Worm (Caenorhabditis elegans) whole organism, L4/young adult: ENCODE data around the gene W03A5.1.

ENCODE experiments used
- W03F9.2 ChIP-seq: fragments of 150-350 bp; optimal IDR thresholded peaks from 2 replicates; lab custom pipeline; 2014; ENCODE audit warnings: missing biosample characterization, missing genetic modification characterization
- dao-5 ChIP-seq: sonication (generic microtip); optimal IDR thresholded peaks from 2 replicates; lab custom pipeline; 2016; ENCODE audit warnings: missing genotype, missing genetic modification characterization, moderate library complexity, missing compliant biosample characterization
- him-1 ChIP-seq: sonication (generic microtip); optimal IDR thresholded peaks from 2 replicates; lab custom pipeline; 2016; ENCODE audit warnings: missing genotype, missing genetic modification reagents, missing genetic modification characterization, missing compliant biosample characterization

ce11 chrIII:5448177-5448576 lies 40.5 kb downstream of the W03A5.1 start, which contains the start of gene skpt-1:
- no peak for TF ChIP-seq dao-5 (tag; lab: Kevin White, UChicago)
- TF ChIP-seq him-1, result no peak
- TF ChIP-seq W03F9.2, result peak; percentile 56
